Worm (Caenorhabditis elegans) whole organism, L1 larva: ENCODE data around the gene Y17D7C.1.

Experiments used
- elt-3 ChIP-seq, 6 experiments: fragments of 150-350 bp in 1 of 6; sonication (generic microtip); optimal IDR thresholded peaks; 2 replicates each; lab custom pipeline; 2017 to 2018; ENCODE audit warnings: missing biosample characterization in 6 of 6, missing genetic modification characterization in 6 of 6, inconsistent platforms in 1 of 6
- grh-1 ChIP-seq: fragments of 200-800 bp; sonication (Bioruptor generic); IDR thresholded peaks from 2 replicates; pipeline ENCODE4 v1.3.6; 2022; ENCODE audit warnings: missing genetic modification reagents, missing genetic modification characterization, missing compliant biosample characterization
- nhr-28 ChIP-seq: fragments of 150-350 bp; optimal IDR thresholded peaks from 2 replicates; lab custom pipeline; 2014; ENCODE audit warnings: missing biosample characterization, missing genetic modification characterization
- unc-98 ChIP-seq: fragments of 200-800 bp; sonication (Bioruptor generic); IDR thresholded peaks from 2 replicates; pipeline ENCODE4 v1.3.6; 2022; ENCODE audit warnings: missing genetic modification characterization, missing compliant biosample characterization
- xbp-1 ChIP-seq: sonication (generic microtip); optimal IDR thresholded peaks from 2 replicates; lab custom pipeline; 2016; ENCODE audit warnings: missing genetic modification characterization, missing compliant biosample characterization
- ztf-4 ChIP-seq: fragments of 150-350 bp; optimal IDR thresholded peaks from 2 replicates; lab custom pipeline; 2014; ENCODE audit warnings: missing biosample characterization, missing genetic modification characterization

DNA sequence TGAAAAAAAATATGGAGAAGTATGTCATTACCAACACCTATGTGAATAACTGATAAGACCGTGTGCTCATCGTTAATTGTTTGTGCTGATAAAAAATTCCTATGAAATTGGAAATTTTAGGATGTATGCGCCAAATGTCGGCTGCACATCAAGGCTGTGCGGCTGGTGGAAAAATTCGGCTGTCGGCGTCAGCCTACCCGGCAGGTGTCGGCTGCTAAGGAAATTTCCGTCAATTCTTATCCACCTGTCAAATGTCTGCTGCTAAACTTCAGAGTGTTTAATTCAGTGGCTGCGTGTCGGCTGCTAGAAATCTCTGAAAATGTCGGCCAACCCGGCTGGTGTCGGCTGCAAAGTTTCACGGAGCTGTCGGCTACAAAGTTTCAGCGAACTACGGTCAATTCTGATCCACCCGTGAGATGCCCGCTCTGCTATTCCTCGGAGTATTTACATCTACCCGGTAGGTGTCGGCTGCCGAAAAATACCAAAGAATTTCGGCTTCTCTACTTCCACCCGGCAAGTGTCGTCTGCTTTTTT lies 13.7 kb downstream of the Y17D7C.1 start, which contains the start of gene Y17D7C.2:
- TF ChIP-seq nhr-28 (tag; lab: Kevin White, UChicago) (no peak), unc-98 (GFP tag; lab: Robert Waterston, UW) (no peak), ztf-4 (no peak), grh-1 (GFP tag; lab: Robert Waterston, UW) (0 out of 2 replicates have a peak, but pooled peaks have one; percentile 42), elt-3 (tag; optimal IDR thresholded peaks at IDR 0.05; lab: Kevin White, UChicago) (no peak), xbp-1 (tag; lab: Kevin White, UChicago) (no peak)
